Fruit fly (Drosophila melanogaster) S2 (cell line): Measurements from ENCODE around the gene Dtg.

Experiments
- CG8478 ChIP-seq: fragments of >200 bp; optimal IDR thresholded peaks from 2 replicates; lab custom pipeline; 2018
- CTCF ChIP-seq, 2 experiments: fragments of >200 bp; optimal IDR thresholded peaks; 2 replicates each; lab custom pipeline; 2018

DNA sequence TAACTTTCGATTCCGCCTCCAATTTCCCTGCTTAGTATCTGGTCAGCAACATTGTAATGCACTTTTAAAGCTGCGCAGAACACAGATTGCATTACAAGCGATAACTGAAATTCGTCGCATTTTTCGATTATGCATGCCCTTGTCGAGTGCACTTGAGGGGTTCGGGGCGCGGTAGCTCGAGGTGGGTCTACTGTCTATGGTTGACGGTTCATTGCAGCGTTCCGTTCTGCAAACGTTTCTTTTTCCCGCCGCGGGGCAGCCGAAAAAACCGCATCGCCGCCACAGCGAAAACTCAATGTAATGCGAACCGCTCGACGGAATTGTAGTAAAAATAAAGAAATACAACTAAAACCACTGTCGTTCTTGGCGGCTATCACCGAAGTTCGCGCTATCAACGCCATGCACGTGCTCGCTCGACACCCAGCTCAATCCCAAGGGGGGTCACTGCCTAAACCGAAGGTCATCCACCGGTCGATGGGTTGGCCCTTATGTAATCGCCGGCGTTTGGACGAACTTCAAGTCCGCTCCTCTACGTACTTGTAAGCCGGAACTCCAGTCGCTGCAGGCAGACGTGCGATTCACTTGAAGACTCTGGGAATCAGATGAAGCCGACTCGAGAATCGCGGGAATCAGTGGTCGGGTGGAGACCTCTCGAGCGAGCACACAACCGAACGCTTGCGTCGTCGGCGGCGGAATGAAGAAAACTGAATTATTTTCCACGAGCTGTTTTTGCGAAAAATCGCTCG lies 41.0 kb downstream of the Dtg start, which contains the start of gene kar:
- no peak for TF ChIP-seq CG8478
- no peak for TF ChIP-seq CTCF (optimal IDR thresholded peaks at IDR 0.05; lab: Kevin White, UChicago)
